Fruit fly (Drosophila melanogaster): Measurements from ENCODE around the gene Usp8.

The Usp8 gene

DNA sequence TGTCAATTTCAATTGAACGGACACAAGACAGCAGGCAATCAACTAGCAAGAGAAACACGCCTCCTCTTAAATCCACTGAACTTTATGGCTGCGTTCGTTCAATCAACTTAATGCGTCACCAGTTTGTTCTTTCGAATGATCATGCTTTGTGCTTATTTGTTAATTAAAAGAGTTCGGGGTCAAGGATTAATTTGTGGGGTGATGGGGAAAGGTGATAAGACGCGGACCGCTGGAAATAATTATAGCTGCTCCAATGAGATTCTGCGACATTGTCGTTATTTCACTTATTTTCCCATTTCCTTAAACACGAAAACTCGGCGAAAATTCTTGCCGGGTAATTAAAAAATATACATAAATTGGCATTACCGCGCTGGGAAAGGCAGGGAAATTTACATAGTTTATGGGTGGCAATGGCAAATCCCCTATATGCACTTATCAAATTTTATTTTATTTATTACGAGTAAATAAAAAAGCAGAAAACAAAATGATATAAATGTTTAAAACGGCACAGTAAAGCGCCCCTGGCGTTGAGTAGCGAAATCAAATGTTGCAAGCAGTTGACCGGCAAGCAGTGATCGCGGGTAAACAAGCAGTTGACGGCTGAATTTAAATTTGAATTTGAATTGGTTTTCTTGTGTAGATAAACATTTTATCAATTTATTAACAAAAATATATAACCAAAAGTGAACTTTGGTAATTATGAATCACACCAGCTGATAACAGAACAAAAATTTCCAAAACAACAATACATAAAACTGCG is 50.5 kb downstream of the Usp8 start:
- TF ChIP-seq CG11617 (GFP tag; optimal IDR thresholded peaks at IDR 0.05): no peak
- peak; percentile 40 for TF ChIP-seq pad (GFP tag; optimal IDR thresholded peaks at IDR 0.05)
- TF ChIP-seq Mnt (GFP tag; optimal IDR thresholded peaks at IDR 0.05): peak; percentile 19
- TF ChIP-seq tj (GFP tag; optimal IDR thresholded peaks at IDR 0.05): peak; percentile 3
- TF ChIP-seq CG5204 (GFP tag; optimal IDR thresholded peaks at IDR 0.05): no peak
- TF ChIP-seq CG7101 (tag; optimal IDR thresholded peaks at IDR 0.05): peak; percentile 53
- TF ChIP-seq Clk (GFP tag; optimal IDR thresholded peaks at IDR 0.05): peak; percentile 21
- TF ChIP-seq ovo (GFP tag; optimal IDR thresholded peaks at IDR 0.05): peak; percentile 6
- no peak for TF ChIP-seq CG14711 (tag; optimal IDR thresholded peaks at IDR 0.05)
- no peak for TF ChIP-seq cic (GFP tag; optimal IDR thresholded peaks at IDR 0.05)
- TF ChIP-seq CG1620 (GFP tag; optimal IDR thresholded peaks at IDR 0.05): peak; percentile 63
- no peak for TF ChIP-seq Crg-1 (GFP tag; optimal IDR thresholded peaks at IDR 0.05)
- TF ChIP-seq bab1 (GFP tag; optimal IDR thresholded peaks at IDR 0.05): peak; percentile 78
- TF ChIP-seq cnc (optimal IDR thresholded peaks at IDR 0.05): no peak

DNA sequence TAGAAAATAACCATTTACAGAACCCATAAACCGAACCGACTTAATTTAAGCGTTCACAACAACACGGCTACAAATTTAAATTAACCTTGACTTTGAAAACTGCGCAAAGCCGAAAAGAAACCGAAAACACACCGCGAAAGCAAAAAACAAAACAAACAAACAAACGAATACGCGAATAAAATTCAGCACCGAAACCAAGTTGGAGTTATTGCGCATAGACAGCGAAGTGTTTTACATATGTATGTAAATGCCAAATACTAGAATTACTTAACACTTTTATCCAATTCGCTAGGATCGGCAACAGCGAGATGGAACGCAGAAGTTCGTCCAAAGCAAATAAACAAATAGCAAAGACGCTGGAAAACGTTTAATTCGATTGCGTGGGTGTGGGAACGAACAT is 51.6 kb downstream of the Usp8 start:
- peak; percentile 60 for TF ChIP-seq kay (GFP tag; ENCODE audit: borderline replicate concordance)
- TF ChIP-seq CG7101 (tag; optimal IDR thresholded peaks at IDR 0.05): no peak
- no peak for TF ChIP-seq CG1620 (GFP tag; optimal IDR thresholded peaks at IDR 0.05)
- TF ChIP-seq ovo (GFP tag; optimal IDR thresholded peaks at IDR 0.05): no peak
- TF ChIP-seq Crg-1 (GFP tag; optimal IDR thresholded peaks at IDR 0.05): no peak
- TF ChIP-seq CG14711 (tag; optimal IDR thresholded peaks at IDR 0.05): no peak
- no peak for TF ChIP-seq CG11617 (GFP tag; optimal IDR thresholded peaks at IDR 0.05)
- TF ChIP-seq pad (GFP tag; optimal IDR thresholded peaks at IDR 0.05): no peak
- TF ChIP-seq CG33017 (tag; optimal IDR thresholded peaks at IDR 0.05): no peak

DNA sequence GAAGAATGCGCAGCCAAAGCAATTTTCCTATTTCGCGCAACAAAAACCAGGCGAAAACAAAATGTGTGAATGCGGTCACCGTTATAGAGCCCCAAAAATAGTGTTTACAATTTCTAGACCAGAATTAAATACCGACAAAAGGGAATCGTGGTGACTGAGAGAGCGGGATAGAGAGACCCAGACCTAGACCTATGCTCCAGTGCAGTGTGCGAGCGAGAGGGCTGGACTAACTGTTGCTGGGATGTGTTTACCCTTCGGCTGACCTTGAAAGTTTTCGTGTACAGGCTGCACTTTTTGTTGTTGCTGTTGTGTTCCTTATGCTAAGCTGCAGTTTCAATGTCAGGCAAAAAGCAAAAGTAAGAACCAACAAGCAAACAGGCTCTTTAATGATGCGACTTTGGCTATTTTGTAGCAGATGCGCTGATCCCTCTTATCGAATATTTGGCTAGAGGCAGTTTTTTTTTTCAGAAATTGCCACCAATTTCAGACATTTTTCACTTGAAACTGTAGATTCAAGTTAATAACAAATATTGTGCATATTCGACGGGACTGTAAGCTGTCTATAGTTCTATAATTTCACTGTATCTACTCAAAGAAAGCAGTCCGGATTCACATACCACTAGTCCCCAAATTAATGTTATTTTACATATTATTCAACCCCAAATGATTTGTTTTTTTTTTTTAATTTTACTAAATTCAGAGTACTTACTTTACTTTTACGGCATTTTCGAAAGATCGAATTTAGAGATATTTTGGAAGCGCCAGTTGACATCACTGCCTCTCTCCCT is 52.7 kb downstream of the Usp8 start:
- TF ChIP-seq pad (GFP tag; optimal IDR thresholded peaks at IDR 0.05) (peak; percentile 77), CG5204 (GFP tag; optimal IDR thresholded peaks at IDR 0.05) (peak; percentile 20), tj (GFP tag; optimal IDR thresholded peaks at IDR 0.05) (peak; percentile 6), Clk (GFP tag; optimal IDR thresholded peaks at IDR 0.05) (no peak), CG14711 (tag; optimal IDR thresholded peaks at IDR 0.05) (no peak), ovo (GFP tag; optimal IDR thresholded peaks at IDR 0.05) (peak; percentile 62)

Measured in whole organism, adult.